Fruit fly (Drosophila melanogaster): ENCODE data around the gene Taf2.

Gene Taf2

DNA sequence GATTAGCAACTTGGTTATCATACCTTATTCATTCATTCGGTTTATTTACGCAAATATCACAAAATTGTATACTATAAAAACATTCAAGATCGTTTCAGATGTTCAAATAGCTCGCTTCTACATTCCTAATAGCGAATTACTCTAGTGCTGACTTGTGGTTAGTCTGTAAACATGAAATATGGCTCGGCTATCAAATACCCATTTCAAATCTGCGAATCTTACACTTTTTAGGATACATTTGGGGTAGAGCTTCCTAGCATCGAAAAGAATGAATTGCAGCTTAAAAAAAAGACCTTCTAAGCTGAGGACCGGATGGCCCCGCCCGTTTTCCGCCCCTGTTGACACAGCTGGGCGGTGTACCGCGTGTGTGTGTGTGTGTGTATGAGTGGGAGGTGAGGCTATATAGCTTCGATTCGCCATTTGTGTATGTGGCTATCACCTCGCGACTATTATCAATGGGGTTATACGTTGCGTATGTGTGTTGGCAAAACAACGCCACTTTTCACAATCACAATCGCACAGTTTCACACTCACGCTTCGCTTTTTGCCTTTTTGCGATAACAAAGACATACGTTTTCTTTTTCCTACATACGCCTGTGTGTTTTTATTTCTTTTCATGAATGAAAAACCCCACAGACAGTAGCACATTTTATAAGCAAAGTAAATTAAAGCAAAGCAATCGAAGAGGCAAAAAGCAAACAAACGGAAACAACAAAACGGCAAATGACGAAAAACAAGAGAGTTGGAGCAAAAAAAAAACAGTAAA lies 41.7 kb downstream of the Taf2 start:
- TF ChIP-seq CG8119 (GFP tag; IDR thresholded peaks at IDR 0.05) (peak; percentile 25; the same call in 1 of the 3 replicates), CG6163 (GFP tag; IDR thresholded peaks at IDR 0.05) (peak; percentile 59; the same call in 2 of the 3 replicates), CG3032 (tag; optimal IDR thresholded peaks at IDR 0.05) (peak; percentile 22), eg (GFP tag; IDR thresholded peaks at IDR 0.05) (0 out of 3 replicates have a peak, but pooled peaks have one; percentile 34), net (GFP tag; optimal IDR thresholded peaks at IDR 0.05) (no peak), Eip78C (GFP tag) (peak; percentile 17), acj6 (GFP tag; optimal IDR thresholded peaks at IDR 0.05) (no peak), Eip75B (GFP tag; optimal IDR thresholded peaks at IDR 0.05) (no peak), CG34406 (GFP tag; optimal IDR thresholded peaks at IDR 0.05) (no peak), ss (GFP tag; optimal IDR thresholded peaks at IDR 0.05) (peak in 1 of 2 experiments; percentile 13), vri (GFP tag; optimal IDR thresholded peaks at IDR 0.05) (no peak), fd59A (GFP tag; optimal IDR thresholded peaks at IDR 0.05) (no peak), svp (GFP tag) (peak; percentile 73), CG11294 (GFP tag; IDR thresholded peaks at IDR 0.05) (no peak), fkh (GFP tag; optimal IDR thresholded peaks at IDR 0.05) (peak; percentile 68), CG16779 (tag; optimal IDR thresholded peaks at IDR 0.05) (peak; percentile 62), esn (GFP tag; optimal IDR thresholded peaks at IDR 0.05) (no peak), CG8319 (GFP tag; optimal IDR thresholded peaks at IDR 0.05) (no peak), Ets96B (tag; optimal IDR thresholded peaks at IDR 0.05) (peak; percentile 41), Sox14 (GFP tag; optimal IDR thresholded peaks at IDR 0.05) (peak; percentile 28), CG6276 (GFP tag; optimal IDR thresholded peaks at IDR 0.05) (peak; percentile 18), CG1621 (tag; optimal IDR thresholded peaks at IDR 0.05) (peak; percentile 12), dsx (GFP tag; optimal IDR thresholded peaks at IDR 0.05; ENCODE audit: poor library complexity, severe bottlenecking) (peak; percentile 28), Met (GFP tag; optimal IDR thresholded peaks at IDR 0.05) (no peak)

DNA sequence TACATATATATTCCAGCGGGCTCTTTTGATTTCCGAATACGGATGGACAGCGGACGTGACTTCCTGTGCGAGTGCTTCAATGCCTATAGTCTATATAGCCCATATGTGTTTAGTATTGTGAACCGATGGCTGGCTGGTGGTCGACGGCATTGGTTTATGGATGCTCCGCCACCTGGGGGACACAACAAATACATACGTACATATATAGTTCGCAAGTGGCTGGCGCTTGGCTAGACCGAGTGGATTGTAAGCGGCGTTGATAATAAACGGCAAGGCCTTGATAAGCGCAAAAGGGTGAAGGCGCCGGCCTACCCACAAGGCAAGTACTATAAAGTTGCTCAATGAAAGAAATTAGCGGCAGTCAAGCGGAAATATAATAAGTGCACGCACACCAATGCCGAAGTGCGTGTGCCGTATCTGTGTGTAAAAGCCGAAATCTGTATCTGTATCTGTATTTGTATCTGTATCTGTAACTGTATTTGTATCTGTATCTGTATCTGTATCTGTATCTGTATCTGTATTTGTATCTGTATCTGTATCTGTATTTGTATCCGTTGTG lies 42.4 kb downstream of the Taf2 start:
- TF ChIP-seq CG3919 (GFP tag; optimal IDR thresholded peaks at IDR 0.05), result no peak
- no peak for TF ChIP-seq Ets96B (tag; optimal IDR thresholded peaks at IDR 0.05)
- no peak for TF ChIP-seq topi (GFP tag; optimal IDR thresholded peaks at IDR 0.05)
- no peak for TF ChIP-seq cyc (GFP tag; optimal IDR thresholded peaks at IDR 0.05)
- TF ChIP-seq CG31627 (GFP tag; optimal IDR thresholded peaks at IDR 0.05), result no peak
- TF ChIP-seq Ets21C (GFP tag; optimal IDR thresholded peaks at IDR 0.05), result no peak
- no peak for TF ChIP-seq Eip75B (GFP tag; optimal IDR thresholded peaks at IDR 0.05)
- TF ChIP-seq esn (GFP tag; optimal IDR thresholded peaks at IDR 0.05), result no peak
- TF ChIP-seq CG10669 (GFP tag; optimal IDR thresholded peaks at IDR 0.05), result no peak
- TF ChIP-seq CG8319 (GFP tag; optimal IDR thresholded peaks at IDR 0.05), result no peak
- no peak for TF ChIP-seq CG6854 (GFP tag; optimal IDR thresholded peaks at IDR 0.05)
- TF ChIP-seq CG15336 (GFP tag; IDR thresholded peaks at IDR 0.05), result no peak
- TF ChIP-seq dsx (GFP tag; optimal IDR thresholded peaks at IDR 0.05; ENCODE audit: poor library complexity, severe bottlenecking), result no peak
- TF ChIP-seq fd85E (GFP tag; optimal IDR thresholded peaks at IDR 0.05), result no peak

DNA sequence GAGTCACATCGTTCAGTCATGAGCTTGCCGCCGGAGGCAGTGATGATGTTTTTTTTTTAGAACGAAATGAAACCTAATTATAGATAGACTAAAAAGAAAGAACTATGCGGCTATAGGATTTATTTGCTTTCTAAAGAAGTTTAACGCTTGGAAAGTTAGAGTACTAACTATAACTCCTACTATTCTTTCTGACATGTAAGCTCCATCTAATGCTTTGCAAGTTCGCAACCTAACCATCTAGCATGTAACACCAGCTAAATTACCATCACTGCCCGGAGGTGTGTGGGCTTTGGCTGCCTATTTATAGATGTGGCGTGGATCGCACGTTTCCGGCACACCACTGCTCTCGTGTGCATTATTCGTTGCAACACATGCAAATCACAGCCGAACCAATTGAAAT lies 46.4 kb downstream of the Taf2 start:
- TF ChIP-seq OdsH (GFP tag; optimal IDR thresholded peaks at IDR 0.05) (no peak), Blimp-1 (GFP tag; optimal IDR thresholded peaks at IDR 0.05) (no peak), CG4318 (GFP tag; optimal IDR thresholded peaks at IDR 0.05) (no peak), CG6276 (GFP tag; optimal IDR thresholded peaks at IDR 0.05) (no peak), Ets96B (tag; optimal IDR thresholded peaks at IDR 0.05) (no peak), Met (GFP tag; optimal IDR thresholded peaks at IDR 0.05) (no peak), CG3032 (tag; optimal IDR thresholded peaks at IDR 0.05) (no peak), CG3919 (GFP tag; optimal IDR thresholded peaks at IDR 0.05) (no peak), CG9139 (GFP tag; optimal IDR thresholded peaks at IDR 0.05) (no peak), Sox14 (GFP tag; optimal IDR thresholded peaks at IDR 0.05) (no peak), spab (GFP tag; optimal IDR thresholded peaks at IDR 0.05) (no peak)
